Worm (Caenorhabditis elegans) whole organism, L2 larva: ENCODE measurements around the gene C49F5.3.
A peak's percentile ranks its signal among the peaks of the same experiment; 100 is the strongest.

Experiments
- C34F6.9 ChIP-seq: fragments of 150-350 bp; optimal IDR thresholded peaks from 2 replicates; lab custom pipeline; 2014; ENCODE audit warnings: missing biosample characterization, missing genetic modification characterization
- F13H6.1 ChIP-seq: sonication (generic microtip); optimal IDR thresholded peaks from 2 replicates; lab custom pipeline; 2016; ENCODE audit warnings: missing genetic modification characterization, missing compliant biosample characterization
- R02D3.7 ChIP-seq: fragments of 150-350 bp; optimal IDR thresholded peaks from 2 replicates; lab custom pipeline; 2014; ENCODE audit warnings: missing biosample characterization, missing genetic modification characterization
- Y55F3AM.14 ChIP-seq: fragments of 200-800 bp; sonication (Bioruptor generic); optimal IDR thresholded peaks from 2 replicates; lab custom pipeline; 2018; ENCODE audit warnings: mild to moderate bottlenecking, missing genetic modification characterization, missing compliant biosample characterization
- ZK546.5 ChIP-seq: sonication (generic microtip); optimal IDR thresholded peaks from 2 replicates; lab custom pipeline; 2017; ENCODE audit warnings: missing biosample characterization, missing genetic modification characterization
- alr-1 ChIP-seq: fragments of 150-350 bp; optimal IDR thresholded peaks from 2 replicates; lab custom pipeline; 2014; ENCODE audit warnings: missing biosample characterization, missing genetic modification characterization
- aly-2 ChIP-seq: fragments of 150-350 bp; optimal IDR thresholded peaks from 2 replicates; lab custom pipeline; 2014; ENCODE audit warnings: missing biosample characterization, missing genetic modification characterization
- ama-1 ChIP-seq: fragments of 150-350 bp; optimal IDR thresholded peaks from 2 replicates; lab custom pipeline; 2018; ENCODE audit warnings: inconsistent platforms
- crh-2 ChIP-seq: sonication (generic microtip); optimal IDR thresholded peaks from 2 replicates; lab custom pipeline; 2017; ENCODE audit warnings: missing biosample characterization, missing genetic modification characterization
- dmd-4 ChIP-seq: sonication (generic microtip); optimal IDR thresholded peaks from 2 replicates; lab custom pipeline; 2017; ENCODE audit warnings: missing biosample characterization, missing genetic modification characterization
- egl-27 ChIP-seq: sonication (generic microtip); optimal IDR thresholded peaks from 3 replicates; lab custom pipeline; 2017; ENCODE audit warnings: missing biosample characterization, missing genetic modification reagents, missing genetic modification characterization
- elt-1 ChIP-seq: fragments of 150-350 bp; optimal IDR thresholded peaks from 2 replicates; lab custom pipeline; 2014; ENCODE audit warnings: missing biosample characterization, missing genetic modification characterization
- elt-3 ChIP-seq: sonication (generic microtip); optimal IDR thresholded peaks from 2 replicates; lab custom pipeline; 2017; ENCODE audit warnings: missing biosample characterization, missing genetic modification characterization
- fos-1 ChIP-seq: fragments of 150-350 bp; optimal IDR thresholded peaks from 2 replicates; lab custom pipeline; 2014; ENCODE audit warnings: missing biosample characterization, missing genetic modification characterization
- gmeb-1 ChIP-seq: fragments of 150-350 bp; optimal IDR thresholded peaks from 2 replicates; lab custom pipeline; 2014; ENCODE audit warnings: missing biosample characterization, missing genetic modification characterization
- lin-11 ChIP-seq: fragments of 150-350 bp; sonication (generic microtip); optimal IDR thresholded peaks from 2 replicates; lab custom pipeline; 2014; ENCODE audit warnings: missing biosample characterization, missing genetic modification characterization, inconsistent platforms, mixed read lengths
- lin-13 ChIP-seq: fragments of 150-350 bp; optimal IDR thresholded peaks from 2 replicates; lab custom pipeline; 2014; ENCODE audit warnings: missing biosample characterization, missing genetic modification reagents, missing genetic modification characterization
- lsy-2 ChIP-seq, 2 experiments: fragments of 150-350 bp in 1 of 2; sonication (generic microtip) in 1 of 2; optimal IDR thresholded peaks; 2 replicates each; lab custom pipeline; 2014 to 2017; ENCODE audit warnings: missing biosample characterization in 2 of 2, missing genetic modification characterization in 2 of 2
- mab-5 ChIP-seq: fragments of 150-350 bp; optimal IDR thresholded peaks from 2 replicates; lab custom pipeline; 2014; ENCODE audit warnings: missing biosample characterization, missing genetic modification characterization
- mbf-1 ChIP-seq: sonication (generic microtip); optimal IDR thresholded peaks from 2 replicates; lab custom pipeline; 2017; ENCODE audit warnings: missing biosample characterization, missing genetic modification characterization
- mdl-1 ChIP-seq, 2 experiments: fragments of 150-350 bp in 1 of 2; sonication (generic microtip) in 1 of 2; optimal IDR thresholded peaks; 2 replicates each; lab custom pipeline; 2017; ENCODE audit warnings: missing biosample characterization in 2 of 2, missing genetic modification characterization in 2 of 2
- nhr-10 ChIP-seq: sonication (generic microtip); optimal IDR thresholded peaks from 2 replicates; lab custom pipeline; 2017; ENCODE audit warnings: missing biosample characterization, missing genetic modification characterization
- nhr-11 ChIP-seq: fragments of 150-350 bp; optimal IDR thresholded peaks from 2 replicates; lab custom pipeline; 2014; ENCODE audit warnings: missing biosample characterization, missing genetic modification characterization
- nhr-12 ChIP-seq: fragments of 150-350 bp; optimal IDR thresholded peaks from 2 replicates; lab custom pipeline; 2014; ENCODE audit warnings: missing biosample characterization, missing genetic modification characterization
- nhr-129 ChIP-seq: fragments of 150-350 bp; optimal IDR thresholded peaks from 2 replicates; lab custom pipeline; 2014; ENCODE audit warnings: missing biosample characterization, missing genetic modification characterization
- nhr-21 ChIP-seq: fragments of 150-350 bp; optimal IDR thresholded peaks from 2 replicates; lab custom pipeline; 2014; ENCODE audit warnings: missing biosample characterization, missing genetic modification characterization
- nhr-237 ChIP-seq: fragments of 150-350 bp; optimal IDR thresholded peaks from 2 replicates; lab custom pipeline; 2014; ENCODE audit warnings: missing biosample characterization, missing genetic modification characterization
- nhr-25 ChIP-seq: fragments of 150-350 bp; sonication (generic microtip); optimal IDR thresholded peaks from 3 replicates; lab custom pipeline; 2014; ENCODE audit warnings: missing biosample characterization, missing genetic modification characterization
- nhr-6 ChIP-seq: fragments of 150-350 bp; optimal IDR thresholded peaks from 2 replicates; lab custom pipeline; 2014; ENCODE audit warnings: missing biosample characterization, missing genetic modification characterization
- nhr-77 ChIP-seq: fragments of 150-350 bp; optimal IDR thresholded peaks from 2 replicates; lab custom pipeline; 2014; ENCODE audit warnings: missing biosample characterization, missing genetic modification characterization
- peb-1 ChIP-seq: fragments of 150-350 bp; optimal IDR thresholded peaks from 2 replicates; lab custom pipeline; 2014; ENCODE audit warnings: missing biosample characterization, missing genetic modification characterization
- sem-4 ChIP-seq: fragments of 150-350 bp; optimal IDR thresholded peaks from 2 replicates; lab custom pipeline; 2014; ENCODE audit warnings: missing biosample characterization, missing genetic modification reagents, missing genetic modification characterization
- skn-1 ChIP-seq: sonication (generic microtip); optimal IDR thresholded peaks from 2 replicates; lab custom pipeline; 2017; ENCODE audit warnings: missing biosample characterization, missing genetic modification characterization
- sma-3 ChIP-seq: sonication (generic microtip); optimal IDR thresholded peaks from 2 replicates; lab custom pipeline; 2016; ENCODE audit warnings: missing genetic modification reagents, missing genetic modification characterization, missing compliant biosample characterization
- sma-9 ChIP-seq, 2 experiments: fragments of 150-350 bp in 1 of 2; sonication (generic microtip) in 1 of 2; optimal IDR thresholded peaks; 2 replicates each; lab custom pipeline; 2014 to 2016; ENCODE audit warnings: missing genetic modification characterization in 2 of 2, mild to moderate bottlenecking in 1 of 2, missing biosample characterization in 1 of 2, missing compliant biosample characterization in 1 of 2, missing genetic modification reagents in 1 of 2, moderate library complexity in 1 of 2
- snpc-4 ChIP-seq: fragments of 150-350 bp; optimal IDR thresholded peaks from 2 replicates; lab custom pipeline; 2014; ENCODE audit warnings: missing biosample characterization, missing genetic modification characterization
- unc-55 ChIP-seq: fragments of 150-350 bp; sonication (generic microtip); optimal IDR thresholded peaks from 3 replicates; lab custom pipeline; 2014; ENCODE audit warnings: missing biosample characterization, missing genetic modification reagents, missing genetic modification characterization
- unc-62 ChIP-seq: fragments of 150-350 bp; optimal IDR thresholded peaks from 2 replicates; lab custom pipeline; 2014; ENCODE audit warnings: missing biosample characterization, missing genetic modification reagents, missing genetic modification characterization
- zag-1 ChIP-seq: fragments of 150-350 bp; optimal IDR thresholded peaks from 2 replicates; lab custom pipeline; 2014; ENCODE audit warnings: missing biosample characterization, missing genetic modification characterization
- ztf-1 ChIP-seq: fragments of 200-800 bp; sonication (Bioruptor generic); conservative IDR thresholded peaks from 2 replicates; pipeline ENCODE4 v1.3.6; 2022; ENCODE audit warnings: missing genetic modification characterization, missing compliant biosample characterization
- ztf-11 ChIP-seq: sonication (generic microtip); optimal IDR thresholded peaks from 2 replicates; lab custom pipeline; 2017; ENCODE audit warnings: missing biosample characterization, missing genetic modification characterization
- ztf-4 ChIP-seq: fragments of 150-350 bp; optimal IDR thresholded peaks from 2 replicates; lab custom pipeline; 2014; ENCODE audit warnings: missing biosample characterization, missing genetic modification characterization

C49F5.3 gene

ce11 chrX:11983576-11984061 lies at the start of gene C49F5.3:
Gene C49F5.3 (minus strand): TSS chrX:11983626.
- TF ChIP-seq gmeb-1 (tag; lab: Kevin White, UChicago) (no peak), peb-1 (tag; lab: Kevin White, UChicago) (no peak)

- TF ChIP-seq sma-9 (GFP tag; optimal IDR thresholded peaks at IDR 0.05; lab: Kevin White, UChicago) (no peak), sma-9 (tag; optimal IDR thresholded peaks at IDR 0.05; lab: Kevin White, UChicago) (no peak)
Measured at ce11 chrX:12025070-12025789, 41.8 kb upstream of the C49F5.3 start, which contains the start of gene B0198.2. Gene B0198.2 (plus strand): TSS chrX:12025739.

- no peak for TF ChIP-seq mdl-1 (tag; optimal IDR thresholded peaks at IDR 0.05; lab: Kevin White, UChicago)
- TF ChIP-seq nhr-129: no peak
- no peak for TF ChIP-seq lin-13 (GFP tag; lab: Kevin White, UChicago)
- no peak for TF ChIP-seq unc-55 (GFP tag; lab: Kevin White, UChicago)
- TF ChIP-seq sma-9 (GFP tag; optimal IDR thresholded peaks at IDR 0.05; lab: Kevin White, UChicago): no peak
- no peak for TF ChIP-seq sma-9 (tag; optimal IDR thresholded peaks at IDR 0.05; lab: Kevin White, UChicago)
- no peak for TF ChIP-seq fos-1 (tag; lab: Kevin White, UChicago)
- no peak for TF ChIP-seq F13H6.1 (tag; lab: Kevin White, UChicago)
- no peak for TF ChIP-seq aly-2 (tag; lab: Kevin White, UChicago)
- TF ChIP-seq ama-1: no peak
- TF ChIP-seq, all 48 proteins: peak for 0
Measured at ce11 chrX:12022496-12022895, 39.1 kb upstream of the C49F5.3 start.

ce11 chrX:12021446-12021845 lies 38.0 kb upstream of the C49F5.3 start:
- TF ChIP-seq peb-1 (tag; lab: Kevin White, UChicago): no peak
- TF ChIP-seq ztf-11: no peak
- TF ChIP-seq unc-55 (GFP tag; lab: Kevin White, UChicago): peak; percentile 20
- TF ChIP-seq, all 48 proteins: peak for 1

ce11 chrX:12017908-12018479 lies 34.6 kb upstream of the C49F5.3 start, which contains the start of the genes nmat-1 and ucr-2.1:
Gene nmat-1 (minus strand): TSS chrX:12018043.
Gene ucr-2.1 (plus strand): TSS chrX:12018429.
- TF ChIP-seq egl-27 (tag; lab: Kevin White, UChicago) (peak; percentile 32), mbf-1 (tag; lab: Kevin White, UChicago) (no peak), nhr-12 (tag; lab: Kevin White, UChicago) (no peak), R02D3.7 (tag; lab: Kevin White, UChicago) (no peak), nhr-10 (tag; lab: Kevin White, UChicago) (no peak), nhr-129 (peak; percentile 76), ZK546.5 (tag; lab: Kevin White, UChicago) (no peak), snpc-4 (tag; lab: Kevin White, UChicago) (no peak), ztf-11 (no peak), C34F6.9 (tag; lab: Kevin White, UChicago) (peak; percentile 74), mab-5 (tag; lab: Kevin White, UChicago) (no peak), fos-1 (tag; lab: Kevin White, UChicago) (peak; percentile 91), lin-11 (tag; lab: Kevin White, UChicago) (peak; percentile 63), nhr-11 (no peak), nhr-21 (peak; percentile 60), mdl-1 (tag; optimal IDR thresholded peaks at IDR 0.05; lab: Kevin White, UChicago) (peak in 1 of 2 experiments; percentile 37), zag-1 (tag; lab: Kevin White, UChicago) (no peak), nhr-77 (no peak), ztf-1 (no peak), lsy-2 (tag; optimal IDR thresholded peaks at IDR 0.05; lab: Kevin White, UChicago) (peak in 1 of 2 experiments; percentile 74), elt-3 (tag; lab: Kevin White, UChicago) (no peak), crh-2 (tag; lab: Kevin White, UChicago) (peak; percentile 86), nhr-237 (no peak), sem-4 (tag; lab: Kevin White, UChicago) (peak; percentile 75), ama-1 (no peak), Y55F3AM.14 (GFP tag; lab: Kevin White, UChicago) (no peak), ztf-4 (no peak), alr-1 (no peak), dmd-4 (tag; lab: Kevin White, UChicago) (no peak), F13H6.1 (tag; lab: Kevin White, UChicago) (peak; percentile 78), nhr-25 (tag; lab: Kevin White, UChicago) (peak; percentile 75), skn-1 (no peak), sma-3 (GFP tag; lab: Kevin White, UChicago) (peak; percentile 89), lin-13 (GFP tag; lab: Kevin White, UChicago) (peak; percentile 72), elt-1 (no peak), unc-62 (GFP tag; lab: Kevin White, UChicago) (no peak), nhr-6 (tag; lab: Kevin White, UChicago) (peak; percentile 55)
